Fruit fly (Drosophila melanogaster) whole organism, embryonic: ENCODE results near the gene Tfb5.

Experiments used
- Atf6 ChIP-seq: fragments of 200-800 bp; sonication (Bioruptor generic); IDR thresholded peaks from 2 replicates; pipeline ENCODE4 v1.3.6; 2022; ENCODE audit warnings: missing biosample characterization, missing genetic modification characterization
- BtbVII ChIP-seq: fragments of 200-800 bp; sonication (Bioruptor generic); optimal IDR thresholded peaks from 3 replicates; lab custom pipeline; 2017; ENCODE audit warnings: missing biosample characterization, mild to moderate bottlenecking, missing genetic modification characterization
- CG11723 ChIP-seq: fragments of 200-800 bp; sonication (Bioruptor generic); optimal IDR thresholded peaks from 2 replicates; lab custom pipeline; 2017; ENCODE audit warnings: missing biosample characterization, mild to moderate bottlenecking, missing genetic modification characterization
- CG12659 ChIP-seq: fragments of 200-800 bp; sonication (Bioruptor generic); optimal IDR thresholded peaks from 3 replicates; lab custom pipeline; 2017; ENCODE audit warnings: mild to moderate bottlenecking, missing biosample characterization, missing genetic modification reagents, missing genetic modification characterization
- CG12942 ChIP-seq: fragments of 200-800 bp; sonication (Bioruptor generic); optimal IDR thresholded peaks from 3 replicates; lab custom pipeline; 2016; ENCODE audit warnings: missing biosample characterization, missing genetic modification characterization
- CG14965 ChIP-seq: fragments of 200-800 bp; sonication (Bioruptor generic); optimal IDR thresholded peaks from 2 replicates; lab custom pipeline; 2016; ENCODE audit warnings: missing biosample characterization, missing genetic modification characterization, borderline replicate concordance
- CG15011 ChIP-seq: fragments of 200-800 bp; sonication (Bioruptor generic); optimal IDR thresholded peaks from 3 replicates; lab custom pipeline; 2018; ENCODE audit warnings: missing biosample characterization, mild to moderate bottlenecking, missing genetic modification characterization
- CG17385 ChIP-seq: fragments of 200-800 bp; sonication (Bioruptor generic); optimal IDR thresholded peaks from 3 replicates; lab custom pipeline; 2018; ENCODE audit warnings: missing biosample characterization, mild to moderate bottlenecking, missing genetic modification characterization
- CG2120 ChIP-seq: fragments of 200-800 bp; sonication (Bioruptor generic); optimal IDR thresholded peaks from 3 replicates; lab custom pipeline; 2016; ENCODE audit warnings: missing biosample characterization, missing genetic modification characterization
- CG2875 ChIP-seq: fragments of 200-800 bp; sonication (Bioruptor generic); optimal IDR thresholded peaks from 2 replicates; lab custom pipeline; 2017; ENCODE audit warnings: missing biosample characterization, mild to moderate bottlenecking, missing genetic modification characterization, missing genetic modification reagents
- CG31224 ChIP-seq: fragments of 200-800 bp; sonication (Bioruptor generic); IDR thresholded peaks from 2 replicates; pipeline ENCODE4 v1.3.6; 2022; ENCODE audit warnings: missing biosample characterization, missing genetic modification characterization
- CG34376 ChIP-seq: fragments of 200-800 bp; sonication (Bioruptor generic); optimal IDR thresholded peaks from 2 replicates; lab custom pipeline; 2018; ENCODE audit warnings: missing biosample characterization, mild to moderate bottlenecking, missing genetic modification characterization
- CG34422 ChIP-seq: fragments of 200-800 bp; sonication (Bioruptor generic); IDR thresholded peaks from 3 replicates; pipeline ENCODE4 v1.3.6; 2022; ENCODE audit warnings: missing biosample characterization, missing genetic modification characterization
- CG4820 ChIP-seq: fragments of 200-800 bp; sonication (Bioruptor generic); optimal IDR thresholded peaks from 3 replicates; lab custom pipeline; 2016; ENCODE audit warnings: missing biosample characterization, missing genetic modification characterization
- CG4854 ChIP-seq: fragments of 200-800 bp; sonication (Bioruptor generic); optimal IDR thresholded peaks from 2 replicates; lab custom pipeline; 2016; ENCODE audit warnings: missing biosample characterization, missing genetic modification characterization, inconsistent platforms
- CG6654 ChIP-seq: fragments of 200-800 bp; sonication (Bioruptor generic); optimal IDR thresholded peaks from 2 replicates; lab custom pipeline; 2017; ENCODE audit warnings: missing biosample characterization, mild to moderate bottlenecking, missing genetic modification characterization
- CG7556 ChIP-seq: fragments of 200-800 bp; sonication (Bioruptor generic); optimal IDR thresholded peaks from 2 replicates; lab custom pipeline; 2017; ENCODE audit warnings: missing biosample characterization, mild to moderate bottlenecking, missing genetic modification characterization
- CG7963 ChIP-seq: fragments of 200-800 bp; sonication (Bioruptor generic); IDR thresholded peaks from 3 replicates; pipeline ENCODE4 v1.3.6; 2022; ENCODE audit warnings: missing biosample characterization, missing genetic modification characterization; ENCODE audit not compliant: partially characterized antibody
- CG8388 ChIP-seq: fragments of 200-800 bp; sonication (Bioruptor generic); optimal IDR thresholded peaks from 2 replicates; lab custom pipeline; 2019; ENCODE audit warnings: missing biosample characterization, mild to moderate bottlenecking, missing genetic modification characterization, moderate library complexity
- CG8924 ChIP-seq: fragments of 200-800 bp; optimal IDR thresholded peaks from 3 replicates; lab custom pipeline; 2019; ENCODE audit warnings: missing biosample characterization, mild to moderate bottlenecking, missing genetic modification characterization, moderate library complexity
- CTCF ChIP-seq: fragments of 200-800 bp; sonication (Bioruptor generic); optimal IDR thresholded peaks from 2 replicates; lab custom pipeline; 2017; ENCODE audit warnings: missing biosample characterization, mild to moderate bottlenecking, missing genetic modification characterization, moderate library complexity
- Camta ChIP-seq: fragments of 200-800 bp; sonication (Bioruptor generic); optimal IDR thresholded peaks from 2 replicates; lab custom pipeline; 2016; ENCODE audit warnings: missing biosample characterization, missing genetic modification characterization
- D ChIP-seq, 2 experiments: fragments of 200-800 bp in 1 of 2; fragments of >200 bp in 1 of 2; sonication (Bioruptor generic) in 1 of 2; optimal IDR thresholded peaks; 2 replicates in 1 of 2; 3 replicates in 1 of 2; lab custom pipeline; 2017; ENCODE audit warnings: mild to moderate bottlenecking in 1 of 2, missing biosample characterization in 1 of 2, missing genetic modification characterization in 1 of 2, missing genetic modification reagents in 1 of 2
- D19A ChIP-seq: fragments of 200-800 bp; optimal IDR thresholded peaks from 3 replicates; lab custom pipeline; 2019; ENCODE audit warnings: missing biosample characterization, mild to moderate bottlenecking, missing genetic modification characterization, moderate library complexity
- ERR ChIP-seq: fragments of 200-800 bp; sonication (Bioruptor generic); optimal IDR thresholded peaks from 2 replicates; lab custom pipeline; 2016; ENCODE audit warnings: missing biosample characterization, missing genetic modification characterization
- Fer3 ChIP-seq: fragments of 200-800 bp; sonication (Bioruptor generic); optimal IDR thresholded peaks from 2 replicates; lab custom pipeline; 2018; ENCODE audit warnings: missing biosample characterization, mild to moderate bottlenecking, missing genetic modification characterization, moderate library complexity
- GATAe ChIP-seq: fragments of 200-800 bp; sonication (Bioruptor generic); conservative IDR thresholded peaks from 2 replicates; pipeline ENCODE4 v1.3.6; 2022; ENCODE audit warnings: missing biosample characterization, missing genetic modification characterization
- Hsf ChIP-seq: fragments of 200-800 bp; sonication (Bioruptor generic); optimal IDR thresholded peaks from 3 replicates; lab custom pipeline; 2016; ENCODE audit warnings: missing biosample characterization, missing genetic modification characterization
- Med ChIP-seq: fragments of 200-800 bp; sonication (Bioruptor generic); peaks from one replicate; lab custom pipeline; 2016; ENCODE audit warnings: missing biosample characterization, missing genetic modification characterization, mild to moderate bottlenecking, inconsistent platforms, moderate library complexity
- Taf1 ChIP-seq: fragments of 200-800 bp; sonication (Bioruptor generic); IDR thresholded peaks from 2 replicates; pipeline ENCODE4 v1.3.6; 2022; ENCODE audit warnings: missing biosample characterization, missing genetic modification characterization
- Tbp ChIP-seq: fragments of >200 bp; optimal IDR thresholded peaks from 2 replicates; lab custom pipeline; 2018; ENCODE audit warnings: missing biosample characterization, missing genetic modification characterization
- cato ChIP-seq: fragments of 200-800 bp; sonication (Bioruptor generic); optimal IDR thresholded peaks from 2 replicates; lab custom pipeline; 2016; ENCODE audit warnings: missing biosample characterization, missing genetic modification characterization, borderline replicate concordance
- dmrt99B ChIP-seq: fragments of 200-800 bp; sonication (Bioruptor generic); optimal IDR thresholded peaks from 2 replicates; lab custom pipeline; 2018; ENCODE audit warnings: missing biosample characterization, mild to moderate bottlenecking, missing genetic modification characterization, moderate library complexity
- fd3F ChIP-seq: fragments of 200-800 bp; sonication (Bioruptor generic); optimal IDR thresholded peaks from 2 replicates; lab custom pipeline; 2018; ENCODE audit warnings: missing biosample characterization, mild to moderate bottlenecking, missing genetic modification characterization, moderate library complexity
- fru ChIP-seq: fragments of >200 bp; optimal IDR thresholded peaks from 2 replicates; lab custom pipeline; 2017
- fu2 ChIP-seq: fragments of 200-800 bp; sonication (Bioruptor generic); optimal IDR thresholded peaks from 2 replicates; lab custom pipeline; 2016; ENCODE audit warnings: missing biosample characterization, missing genetic modification characterization
- gce ChIP-seq: fragments of 200-800 bp; sonication (Bioruptor generic); IDR thresholded peaks from 3 replicates; pipeline ENCODE4 v1.3.6; 2022; ENCODE audit warnings: missing biosample characterization, missing genetic modification characterization
- gfzf ChIP-seq: fragments of 200-800 bp; sonication (Bioruptor generic); optimal IDR thresholded peaks from 2 replicates; lab custom pipeline; 2016; ENCODE audit warnings: missing biosample characterization, mild to moderate bottlenecking, missing genetic modification characterization, moderate library complexity
- grau ChIP-seq: fragments of 200-800 bp; optimal IDR thresholded peaks from 3 replicates; lab custom pipeline; 2019; ENCODE audit warnings: missing biosample characterization, mild to moderate bottlenecking, missing genetic modification characterization, moderate library complexity
- her ChIP-seq: fragments of 200-800 bp; sonication (Bioruptor generic); optimal IDR thresholded peaks from 2 replicates; lab custom pipeline; 2016; ENCODE audit warnings: missing biosample characterization, missing genetic modification characterization
- kay ChIP-seq: fragments of 200-800 bp; sonication (Bioruptor generic); optimal IDR thresholded peaks from 2 replicates; lab custom pipeline; 2016; ENCODE audit warnings: missing biosample characterization, missing genetic modification characterization
- lab ChIP-seq: fragments of 200-800 bp; sonication (Bioruptor generic); optimal IDR thresholded peaks from 3 replicates; lab custom pipeline; 2017; ENCODE audit warnings: missing biosample characterization, missing genetic modification characterization, mild to moderate bottlenecking, moderate library complexity, missing genetic modification reagents
- luna ChIP-seq: fragments of 200-800 bp; sonication (Bioruptor generic); optimal IDR thresholded peaks from 2 replicates; lab custom pipeline; 2016; ENCODE audit warnings: missing biosample characterization, missing genetic modification characterization
- maf-S ChIP-seq: fragments of 200-800 bp; sonication (Bioruptor generic); optimal IDR thresholded peaks from 2 replicates; lab custom pipeline; 2016; ENCODE audit warnings: missing biosample characterization, missing genetic modification characterization
- ro ChIP-seq: fragments of 200-800 bp; sonication (Bioruptor generic); IDR thresholded peaks from 2 replicates; pipeline ENCODE4 v1.3.6; 2022; ENCODE audit warnings: missing biosample characterization, missing genetic modification characterization
- sc ChIP-seq, 3 experiments: fragments of >200 bp in 2 of 3; fragments of 200-800 bp in 1 of 3; sonication (Bioruptor generic) in 1 of 3; optimal IDR thresholded peaks; 2 replicates in 2 of 3; 3 replicates in 1 of 3; lab custom pipeline; 2017; ENCODE audit warnings: mild to moderate bottlenecking in 1 of 3, missing biosample characterization in 1 of 3, missing genetic modification characterization in 1 of 3, missing genetic modification reagents in 1 of 3
- seq ChIP-seq: fragments of 200-800 bp; sonication (Bioruptor generic); IDR thresholded peaks from 2 replicates; pipeline ENCODE4 v1.3.6; 2022; ENCODE audit warnings: missing biosample characterization, missing genetic modification characterization
- slou ChIP-seq: fragments of 200-800 bp; sonication (Bioruptor generic); optimal IDR thresholded peaks from 3 replicates; lab custom pipeline; 2016; ENCODE audit warnings: missing biosample characterization, missing genetic modification characterization
- stwl ChIP-seq: fragments of 200-800 bp; sonication (Bioruptor generic); optimal IDR thresholded peaks from 3 replicates; lab custom pipeline; 2018; ENCODE audit warnings: missing biosample characterization, mild to moderate bottlenecking, missing genetic modification characterization, moderate library complexity
- sug ChIP-seq: fragments of 200-800 bp; optimal IDR thresholded peaks from 2 replicates; lab custom pipeline; 2019; ENCODE audit warnings: missing biosample characterization, mild to moderate bottlenecking, missing genetic modification characterization, moderate library complexity
- zfh2 ChIP-seq: fragments of 200-800 bp; sonication (Bioruptor generic); optimal IDR thresholded peaks from 2 replicates; lab custom pipeline; 2016; ENCODE audit warnings: missing biosample characterization, missing genetic modification characterization

Gene Tfb5

dm6 chr2L:5010784-5011260, at the start of gene Tfb5, which contains the start of the genes CG31917 and SelT (continued):
- peak; percentile 47 for TF ChIP-seq CG7556 (GFP tag; lab: Kevin White, UChicago)
- peak; percentile 49 for TF ChIP-seq stwl (tag; lab: Kevin White, UChicago)
- peak; percentile 25 for TF ChIP-seq ERR (GFP tag; lab: Kevin White, UChicago)
- TF ChIP-seq lab, result no peak
- TF ChIP-seq Hsf, result peak; percentile 73
- no peak for TF ChIP-seq sug
- no peak for TF ChIP-seq fru (lab: Kevin White, UChicago)
- TF ChIP-seq Taf1 (GFP tag; lab: Robert Waterston, UW), result 0 out of 2 replicates have a peak, but pooled peaks have one; percentile 21
- TF ChIP-seq Tbp (GFP tag; lab: Kevin White, UChicago), result no peak
- TF ChIP-seq maf-S, result peak; percentile 32
- TF ChIP-seq kay, result peak; percentile 13
- TF ChIP-seq zfh2 (GFP tag; lab: Kevin White, UChicago), result peak; percentile 64
- TF ChIP-seq D (optimal IDR thresholded peaks at IDR 0.05; lab: Kevin White, UChicago), result no peak
- TF ChIP-seq D (GFP tag; optimal IDR thresholded peaks at IDR 0.05; lab: Kevin White, UChicago), result no peak
- peak; percentile 62 for TF ChIP-seq CG8924
- TF ChIP-seq ro (GFP tag; lab: Robert Waterston, UW), result no peak
- TF ChIP-seq CG7963 (GFP tag; lab: Robert Waterston, UW), result no peak
- TF ChIP-seq Atf6 (GFP tag; lab: Robert Waterston, UW), result peak; percentile 30; the same call in 1 of the 2 replicates
- TF ChIP-seq sc (optimal IDR thresholded peaks at IDR 0.05; lab: Kevin White, UChicago), result no peak
- no peak for TF ChIP-seq sc (GFP tag; optimal IDR thresholded peaks at IDR 0.05; lab: Kevin White, UChicago)
- peak; percentile 24 for TF ChIP-seq her (GFP tag; lab: Kevin White, UChicago)
- peak; percentile 92 for TF ChIP-seq Med (GFP tag; lab: Kevin White, UChicago)
- no peak for TF ChIP-seq luna (GFP tag; lab: Kevin White, UChicago)
- peak; percentile 39 for TF ChIP-seq CG4854
- peak; percentile 59 for TF ChIP-seq CG12942
- peak; percentile 35 for TF ChIP-seq CG8388 (GFP tag; lab: Kevin White, UChicago)
- no peak for TF ChIP-seq CG6654 (GFP tag; lab: Kevin White, UChicago)
- TF ChIP-seq fd3F (GFP tag; lab: Kevin White, UChicago), result peak; percentile 54
- TF ChIP-seq CG15011 (GFP tag; lab: Kevin White, UChicago), result no peak
- no peak for TF ChIP-seq CG31224 (GFP tag; lab: Robert Waterston, UW)
- peak; percentile 39; the same call in 2 of the 3 replicates for TF ChIP-seq CG34422 (GFP tag; lab: Robert Waterston, UW)
- TF ChIP-seq CG17385 (GFP tag; lab: Kevin White, UChicago), result peak; percentile 20
- TF ChIP-seq CG11723 (GFP tag; lab: Kevin White, UChicago), result no peak
- TF ChIP-seq BtbVII (GFP tag; lab: Kevin White, UChicago), result no peak
- peak; percentile 85 for TF ChIP-seq CG2120
- no peak for TF ChIP-seq Camta (GFP tag; lab: Kevin White, UChicago)
- peak; percentile 24 for TF ChIP-seq CG4820 (GFP tag; lab: Kevin White, UChicago)
- peak; percentile 39 for TF ChIP-seq slou
- TF ChIP-seq gce (GFP tag; lab: Robert Waterston, UW), result no peak
- no peak for TF ChIP-seq D19A
- no peak for TF ChIP-seq GATAe
- peak; percentile 18 for TF ChIP-seq Fer3 (tag; lab: Kevin White, UChicago)
- no peak for TF ChIP-seq dmrt99B (tag; lab: Kevin White, UChicago)
- TF ChIP-seq CG14965 (GFP tag; lab: Kevin White, UChicago), result no peak
- no peak for TF ChIP-seq seq (GFP tag; lab: Robert Waterston, UW)
- TF ChIP-seq gfzf, result no peak
- peak; percentile 69 for TF ChIP-seq grau (tag; lab: Kevin White, UChicago)
- peak; percentile 3 for TF ChIP-seq CG34376 (GFP tag; lab: Kevin White, UChicago)
- peak; percentile 84 for TF ChIP-seq CG12659 (GFP tag; lab: Kevin White, UChicago)
- no peak for TF ChIP-seq CG2875 (GFP tag; lab: Kevin White, UChicago)
- TF ChIP-seq cato (GFP tag; lab: Kevin White, UChicago), result peak; percentile 8
- TF ChIP-seq fu2 (GFP tag; lab: Kevin White, UChicago), result peak; percentile 59
- no peak for TF ChIP-seq CTCF (GFP tag; lab: Kevin White, UChicago)
